Fruit fly (Drosophila melanogaster) whole organism, adult: Measurements from ENCODE around the gene Mip.

Experiments used
- CG11617 ChIP-seq: fragments of 200-800 bp; sonication (Bioruptor generic); optimal IDR thresholded peaks from 2 replicates; lab custom pipeline; 2017; ENCODE audit warnings: mild to moderate bottlenecking, missing biosample characterization, missing genetic modification reagents, missing genetic modification characterization
- CG12768 ChIP-seq: fragments of 200-800 bp; sonication (Bioruptor generic); optimal IDR thresholded peaks from 2 replicates; lab custom pipeline; 2017; ENCODE audit warnings: missing biosample characterization, missing genetic modification characterization, mild to moderate bottlenecking, moderate library complexity, missing genetic modification reagents
- CG14711 ChIP-seq: fragments of 200-800 bp; sonication (Bioruptor generic); optimal IDR thresholded peaks from 2 replicates; lab custom pipeline; 2018; ENCODE audit warnings: missing biosample characterization, mild to moderate bottlenecking, missing genetic modification characterization, moderate library complexity
- CG1620 ChIP-seq: fragments of 200-800 bp; sonication (Bioruptor generic); optimal IDR thresholded peaks from 2 replicates; lab custom pipeline; 2016; ENCODE audit warnings: missing biosample characterization, missing genetic modification characterization
- CG33017 ChIP-seq: fragments of 200-800 bp; sonication (Bioruptor generic); optimal IDR thresholded peaks from 2 replicates; lab custom pipeline; 2018; ENCODE audit warnings: missing biosample characterization, mild to moderate bottlenecking, missing genetic modification characterization, moderate library complexity
- CG5204 ChIP-seq: fragments of 200-800 bp; sonication (Bioruptor generic); optimal IDR thresholded peaks from 2 replicates; lab custom pipeline; 2016; ENCODE audit warnings: missing biosample characterization, missing genetic modification characterization
- CG7045 ChIP-seq: fragments of 200-800 bp; sonication (Bioruptor generic); optimal IDR thresholded peaks from 2 replicates; lab custom pipeline; 2017; ENCODE audit warnings: missing biosample characterization, mild to moderate bottlenecking, missing genetic modification characterization
- CG7101 ChIP-seq: fragments of 200-800 bp; sonication (Bioruptor generic); optimal IDR thresholded peaks from 2 replicates; lab custom pipeline; 2018; ENCODE audit warnings: missing biosample characterization, mild to moderate bottlenecking, missing genetic modification characterization, moderate library complexity
- Clk ChIP-seq: fragments of 200-800 bp; sonication (Bioruptor generic); optimal IDR thresholded peaks from 2 replicates; lab custom pipeline; 2017; ENCODE audit warnings: missing biosample characterization, missing genetic modification characterization
- Crg-1 ChIP-seq: fragments of 200-800 bp; sonication (Bioruptor generic); optimal IDR thresholded peaks from 2 replicates; lab custom pipeline; 2016; ENCODE audit warnings: missing biosample characterization, missing genetic modification characterization
- Hr96 ChIP-seq: fragments of 200-800 bp; sonication (Bioruptor generic); optimal IDR thresholded peaks from 2 replicates; lab custom pipeline; 2016; ENCODE audit warnings: missing biosample characterization, missing genetic modification characterization
- Mnt ChIP-seq: fragments of 200-800 bp; sonication (Bioruptor generic); optimal IDR thresholded peaks from 2 replicates; lab custom pipeline; 2016; ENCODE audit warnings: missing biosample characterization, mild to moderate bottlenecking, missing genetic modification characterization
- bab1 ChIP-seq: fragments of 200-800 bp; sonication (Bioruptor generic); optimal IDR thresholded peaks from 3 replicates; lab custom pipeline; 2019; ENCODE audit warnings: missing biosample characterization, mild to moderate bottlenecking, missing genetic modification characterization, moderate library complexity
- cic ChIP-seq: fragments of 200-800 bp; sonication (Bioruptor generic); optimal IDR thresholded peaks from 2 replicates; lab custom pipeline; 2017; ENCODE audit warnings: missing biosample characterization, mild to moderate bottlenecking, missing genetic modification characterization, moderate library complexity
- cnc ChIP-seq, 2 experiments: fragments of >200 bp; optimal IDR thresholded peaks; 2 replicates each; lab custom pipeline; 2017
- kay ChIP-seq: fragments of 200-800 bp; sonication (Bioruptor generic); peaks from one replicate; lab custom pipeline; 2016; ENCODE audit warnings: missing biosample characterization, missing genetic modification characterization, borderline replicate concordance
- ovo ChIP-seq: fragments of 200-800 bp; sonication (Bioruptor generic); optimal IDR thresholded peaks from 2 replicates; lab custom pipeline; 2016; ENCODE audit warnings: missing biosample characterization, missing genetic modification characterization
- pad ChIP-seq: fragments of 200-800 bp; sonication (Bioruptor generic); optimal IDR thresholded peaks from 3 replicates; lab custom pipeline; 2017; ENCODE audit warnings: missing biosample characterization, missing genetic modification characterization, mild to moderate bottlenecking, moderate library complexity, missing genetic modification reagents
- tj ChIP-seq: fragments of 200-800 bp; sonication (Bioruptor generic); optimal IDR thresholded peaks from 3 replicates; lab custom pipeline; 2017; ENCODE audit warnings: missing biosample characterization, mild to moderate bottlenecking, missing genetic modification characterization, moderate library complexity
- toe ChIP-seq: fragments of 200-800 bp; sonication (Bioruptor generic); optimal IDR thresholded peaks from 2 replicates; lab custom pipeline; 2016; ENCODE audit warnings: missing biosample characterization, missing genetic modification characterization

The Mip gene

DNA sequence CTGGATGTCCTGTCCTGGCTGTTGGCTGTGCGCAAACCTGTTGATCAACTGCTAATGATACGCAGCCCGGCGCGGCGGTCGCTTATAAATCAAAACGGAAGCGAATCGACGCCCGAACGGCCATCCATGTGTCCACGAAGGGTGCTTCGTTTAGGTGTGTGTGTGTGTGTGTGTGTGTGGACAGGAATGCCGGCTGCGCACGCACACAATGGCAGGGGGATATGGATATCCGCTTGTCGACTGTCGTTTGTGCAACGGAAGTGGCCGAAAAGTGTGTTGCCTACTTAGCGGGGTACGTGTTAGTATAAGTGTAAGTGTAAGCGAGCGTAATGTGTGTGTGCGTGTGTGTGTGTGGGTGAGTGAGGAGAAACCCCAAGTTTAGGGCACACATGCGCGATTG is at the start of gene Mip:
TSS of gene Mip (minus strand) at position 63 of the 400 bp plus-strand sequence.
- TF ChIP-seq toe (GFP tag; lab: Kevin White, UChicago) (no peak), cnc (optimal IDR thresholded peaks at IDR 0.05; lab: Kevin White, UChicago) (no peak), Hr96 (GFP tag; lab: Kevin White, UChicago) (no peak)

DNA sequence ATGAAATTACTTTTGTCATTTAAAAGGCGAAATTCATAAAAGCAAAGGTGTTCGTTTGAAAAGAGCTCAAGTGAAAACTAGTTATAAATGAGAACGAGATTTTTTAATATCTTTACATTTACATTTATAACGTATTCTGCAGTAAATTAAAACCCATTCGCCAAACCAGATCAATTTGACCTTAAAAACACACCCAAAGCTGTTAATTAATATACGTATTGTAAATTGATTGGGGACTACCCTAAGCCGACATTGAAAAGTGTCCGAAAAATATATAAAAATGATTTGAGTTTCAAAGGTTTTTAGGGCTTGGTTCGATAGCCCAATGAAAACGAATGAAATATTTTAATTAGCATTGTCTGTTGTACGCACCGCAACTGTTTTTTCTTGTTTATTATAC is 49.5 kb upstream of the Mip start:
- TF ChIP-seq cic (GFP tag; lab: Kevin White, UChicago) (no peak), ovo (GFP tag; lab: Kevin White, UChicago) (no peak), CG7101 (tag; lab: Kevin White, UChicago) (no peak), kay (GFP tag; lab: Kevin White, UChicago) (no peak), CG5204 (GFP tag; lab: Kevin White, UChicago) (no peak), CG7045 (GFP tag; lab: Kevin White, UChicago) (no peak), toe (GFP tag; lab: Kevin White, UChicago) (no peak), pad (GFP tag; lab: Kevin White, UChicago) (no peak)

DNA sequence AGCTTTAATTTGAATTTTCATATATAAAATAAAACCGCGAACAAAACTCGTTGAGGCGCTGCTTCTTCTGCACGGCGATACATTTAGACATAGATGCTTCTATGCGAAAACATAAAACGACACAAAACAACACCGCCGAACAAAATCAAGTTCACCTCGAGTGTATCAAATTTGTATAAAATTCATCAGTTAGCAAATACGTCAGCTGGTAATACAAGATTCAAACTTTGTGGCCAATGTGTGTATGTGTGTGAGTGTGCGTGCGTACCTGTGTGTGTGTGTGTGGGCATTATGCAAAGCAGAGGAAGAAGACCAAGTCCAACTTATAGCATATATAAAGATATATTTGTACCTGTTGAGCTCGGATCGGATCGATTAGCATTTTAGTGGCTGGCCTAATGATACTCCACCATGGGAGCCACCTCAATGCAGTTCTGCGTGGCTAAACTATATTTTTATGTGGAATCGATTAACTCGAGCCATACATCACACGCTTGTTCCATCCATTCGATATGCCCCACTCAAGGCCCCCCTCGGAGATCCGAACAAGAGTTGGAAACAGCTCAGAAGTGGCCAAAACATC is 45.1 kb upstream of the Mip start:
- no peak for TF ChIP-seq CG33017 (tag; lab: Kevin White, UChicago)
- no peak for TF ChIP-seq Hr96 (GFP tag; lab: Kevin White, UChicago)
- TF ChIP-seq CG11617 (GFP tag; lab: Kevin White, UChicago): no peak
- no peak for TF ChIP-seq CG5204 (GFP tag; lab: Kevin White, UChicago)
- TF ChIP-seq Mnt (GFP tag; lab: Kevin White, UChicago): no peak
- TF ChIP-seq Crg-1 (GFP tag; lab: Kevin White, UChicago): no peak
- TF ChIP-seq bab1: no peak
- TF ChIP-seq pad (GFP tag; lab: Kevin White, UChicago): no peak
- TF ChIP-seq cnc (optimal IDR thresholded peaks at IDR 0.05; lab: Kevin White, UChicago): no peak
- no peak for TF ChIP-seq Clk (GFP tag; lab: Kevin White, UChicago)
- TF ChIP-seq cic (GFP tag; lab: Kevin White, UChicago): no peak
- TF ChIP-seq CG14711: no peak
- TF ChIP-seq ovo (GFP tag; lab: Kevin White, UChicago): no peak
- TF ChIP-seq CG12768 (GFP tag; lab: Kevin White, UChicago): no peak
- TF ChIP-seq toe (GFP tag; lab: Kevin White, UChicago): no peak
- TF ChIP-seq CG7045 (GFP tag; lab: Kevin White, UChicago): no peak
- TF ChIP-seq CG1620 (GFP tag; lab: Kevin White, UChicago): no peak

DNA sequence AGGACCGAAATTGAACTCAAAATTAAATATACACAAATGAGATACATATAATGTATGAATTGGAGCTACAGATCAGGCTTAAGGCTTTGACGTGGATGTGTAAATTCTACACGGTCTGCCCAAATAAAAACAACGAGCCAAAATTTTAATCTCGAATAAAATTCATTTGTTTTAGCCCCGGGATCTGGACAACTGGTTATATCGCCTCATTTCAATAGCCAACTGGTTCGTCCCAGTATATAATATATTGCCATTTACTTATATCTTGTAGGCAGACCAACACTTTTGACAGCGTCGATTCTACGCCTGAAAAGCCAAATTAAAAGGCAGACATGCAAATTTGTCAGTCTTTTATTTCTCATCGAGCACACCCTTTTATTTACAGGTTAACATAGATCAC is 43.6 kb upstream of the Mip start:
- TF ChIP-seq pad (GFP tag; lab: Kevin White, UChicago) (no peak), ovo (GFP tag; lab: Kevin White, UChicago) (no peak), Hr96 (GFP tag; lab: Kevin White, UChicago) (no peak), CG11617 (GFP tag; lab: Kevin White, UChicago) (no peak), Clk (GFP tag; lab: Kevin White, UChicago) (no peak)

DNA sequence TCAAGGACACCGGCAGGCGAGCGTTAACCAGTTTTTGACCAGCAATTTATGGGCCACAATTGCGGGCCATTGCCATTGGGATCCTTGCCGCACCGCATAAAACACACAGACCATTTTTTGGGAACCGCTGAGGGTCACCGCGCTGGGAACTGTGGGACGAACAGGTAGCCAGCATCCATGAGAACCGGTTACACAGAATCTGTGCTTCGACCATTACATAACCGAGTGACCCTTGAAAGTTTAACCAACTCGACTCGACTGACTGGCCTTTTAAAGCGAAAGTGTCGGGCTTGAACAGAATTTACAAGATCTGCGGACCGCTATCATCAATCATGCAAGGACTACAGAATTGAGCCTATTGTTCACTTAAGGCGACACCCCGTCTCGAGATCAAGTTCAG is 42.9 kb upstream of the Mip start:
- no peak for TF ChIP-seq Crg-1 (GFP tag; lab: Kevin White, UChicago)
- no peak for TF ChIP-seq tj (GFP tag; lab: Kevin White, UChicago)
- TF ChIP-seq toe (GFP tag; lab: Kevin White, UChicago): no peak
- no peak for TF ChIP-seq ovo (GFP tag; lab: Kevin White, UChicago)
- TF ChIP-seq pad (GFP tag; lab: Kevin White, UChicago): no peak
- no peak for TF ChIP-seq bab1
- TF ChIP-seq Hr96 (GFP tag; lab: Kevin White, UChicago): no peak
- TF ChIP-seq CG11617 (GFP tag; lab: Kevin White, UChicago): no peak
- TF ChIP-seq kay (GFP tag; lab: Kevin White, UChicago): no peak
- TF ChIP-seq cnc (optimal IDR thresholded peaks at IDR 0.05; lab: Kevin White, UChicago): no peak
- no peak for TF ChIP-seq CG33017 (tag; lab: Kevin White, UChicago)
- TF ChIP-seq cic (GFP tag; lab: Kevin White, UChicago): no peak
- no peak for TF ChIP-seq CG7101 (tag; lab: Kevin White, UChicago)
- no peak for TF ChIP-seq CG14711

DNA sequence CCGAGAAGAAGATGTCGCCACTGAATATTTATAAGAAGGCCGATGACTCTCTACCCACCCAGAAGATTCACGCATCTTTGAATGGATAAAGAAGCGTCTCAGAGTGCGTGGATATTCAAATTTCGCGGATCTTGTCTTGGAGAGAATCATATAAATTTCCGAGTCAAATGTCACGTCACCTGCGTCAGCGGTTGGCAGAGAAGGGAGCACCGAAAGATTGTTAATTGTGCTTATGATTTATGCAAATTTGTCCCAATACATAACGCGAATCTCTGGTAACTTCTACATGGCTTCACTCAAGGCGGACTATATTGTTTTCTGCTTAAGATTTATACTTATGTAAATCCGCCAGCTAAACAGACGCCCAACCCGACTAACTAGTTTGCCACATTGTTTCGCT is 41.7 kb upstream of the Mip start:
- no peak for TF ChIP-seq tj (GFP tag; lab: Kevin White, UChicago)
- no peak for TF ChIP-seq bab1
- TF ChIP-seq toe (GFP tag; lab: Kevin White, UChicago): no peak
- TF ChIP-seq Mnt (GFP tag; lab: Kevin White, UChicago): no peak
- no peak for TF ChIP-seq Crg-1 (GFP tag; lab: Kevin White, UChicago)
- no peak for TF ChIP-seq Hr96 (GFP tag; lab: Kevin White, UChicago)
- TF ChIP-seq ovo (GFP tag; lab: Kevin White, UChicago): no peak
- TF ChIP-seq Clk (GFP tag; lab: Kevin White, UChicago): no peak
- no peak for TF ChIP-seq cnc (optimal IDR thresholded peaks at IDR 0.05; lab: Kevin White, UChicago)
- no peak for TF ChIP-seq CG1620 (GFP tag; lab: Kevin White, UChicago)
- no peak for TF ChIP-seq CG12768 (GFP tag; lab: Kevin White, UChicago)
- TF ChIP-seq CG7045 (GFP tag; lab: Kevin White, UChicago): no peak
- TF ChIP-seq kay (GFP tag; lab: Kevin White, UChicago): no peak
- TF ChIP-seq CG14711: no peak
- no peak for TF ChIP-seq pad (GFP tag; lab: Kevin White, UChicago)
- TF ChIP-seq CG11617 (GFP tag; lab: Kevin White, UChicago): no peak
